Fruit fly (Drosophila melanogaster) whole organism, embryonic: ENCODE measurements around the gene m-cup.

Experiments
- Asciz ChIP-seq: fragments of 200-800 bp; sonication (Bioruptor generic); optimal IDR thresholded peaks from 2 replicates; lab custom pipeline; 2017; ENCODE audit warnings: missing biosample characterization, mild to moderate bottlenecking, missing genetic modification characterization, missing genetic modification reagents
- Atf3 ChIP-seq: fragments of 200-800 bp; sonication (Bioruptor generic); optimal IDR thresholded peaks from 3 replicates; lab custom pipeline; 2016; ENCODE audit warnings: missing biosample characterization, missing genetic modification characterization
- CG11560 ChIP-seq: fragments of 200-800 bp; sonication (Bioruptor generic); IDR thresholded peaks from 3 replicates; pipeline ENCODE4 v1.3.6; 2022; ENCODE audit warnings: missing biosample characterization, missing genetic modification characterization
- CG12299 ChIP-seq: fragments of 200-800 bp; sonication (Bioruptor generic); optimal IDR thresholded peaks from 2 replicates; lab custom pipeline; 2018; ENCODE audit warnings: missing biosample characterization, mild to moderate bottlenecking, missing genetic modification characterization
- CG15479 ChIP-seq: fragments of 200-800 bp; sonication (Bioruptor generic); optimal IDR thresholded peaks from 3 replicates; lab custom pipeline; 2019; ENCODE audit warnings: missing biosample characterization, mild to moderate bottlenecking, missing genetic modification characterization, moderate library complexity
- CG1602 ChIP-seq: fragments of 200-800 bp; sonication (Bioruptor generic); optimal IDR thresholded peaks from 3 replicates; lab custom pipeline; 2016; ENCODE audit warnings: missing biosample characterization, missing genetic modification characterization
- CG17568 ChIP-seq: fragments of 200-800 bp; sonication (Bioruptor generic); optimal IDR thresholded peaks from 2 replicates; lab custom pipeline; 2018; ENCODE audit warnings: missing biosample characterization, mild to moderate bottlenecking, missing genetic modification characterization, moderate library complexity
- CG18262 ChIP-seq: fragments of 200-800 bp; optimal IDR thresholded peaks from 3 replicates; lab custom pipeline; 2019; ENCODE audit warnings: missing biosample characterization, mild to moderate bottlenecking, missing genetic modification characterization, moderate library complexity
- CG30431 ChIP-seq: fragments of 200-800 bp; sonication (Bioruptor generic); optimal IDR thresholded peaks from 2 replicates; lab custom pipeline; 2017; ENCODE audit warnings: missing biosample characterization, missing genetic modification characterization
- CG33557 ChIP-seq: fragments of 200-800 bp; sonication (Bioruptor generic); optimal IDR thresholded peaks from 2 replicates; lab custom pipeline; 2019; ENCODE audit warnings: missing biosample characterization, mild to moderate bottlenecking, missing genetic modification characterization, moderate library complexity
- CG34376 ChIP-seq: fragments of 200-800 bp; sonication (Bioruptor generic); optimal IDR thresholded peaks from 2 replicates; lab custom pipeline; 2018; ENCODE audit warnings: missing biosample characterization, mild to moderate bottlenecking, missing genetic modification characterization
- CG4730 ChIP-seq: fragments of 200-800 bp; sonication (Bioruptor generic); IDR thresholded peaks from 2 replicates; pipeline ENCODE4 v1.3.6; 2022; ENCODE audit warnings: missing biosample characterization, missing genetic modification characterization
- CG8359 ChIP-seq: fragments of 200-800 bp; sonication (Bioruptor generic); optimal IDR thresholded peaks from 2 replicates; lab custom pipeline; 2017; ENCODE audit warnings: missing biosample characterization, mild to moderate bottlenecking, missing genetic modification characterization, borderline replicate concordance
- CG9727 ChIP-seq: fragments of 200-800 bp; sonication (Bioruptor generic); optimal IDR thresholded peaks from 3 replicates; lab custom pipeline; 2017; ENCODE audit warnings: missing biosample characterization, mild to moderate bottlenecking, missing genetic modification characterization
- CG9932 ChIP-seq: fragments of 200-800 bp; sonication (Bioruptor generic); IDR thresholded peaks from 2 replicates; pipeline ENCODE4 v1.3.6; 2022; ENCODE audit warnings: missing biosample characterization, missing genetic modification characterization
- CHES-1-like ChIP-seq: fragments of 200-800 bp; sonication (Bioruptor generic); optimal IDR thresholded peaks from 2 replicates; lab custom pipeline; 2016; ENCODE audit warnings: missing biosample characterization, missing genetic modification characterization
- D ChIP-seq, 2 experiments: fragments of 200-800 bp in 1 of 2; fragments of >200 bp in 1 of 2; sonication (Bioruptor generic) in 1 of 2; optimal IDR thresholded peaks; 2 replicates in 1 of 2; 3 replicates in 1 of 2; lab custom pipeline; 2017; ENCODE audit warnings: mild to moderate bottlenecking in 1 of 2, missing biosample characterization in 1 of 2, missing genetic modification characterization in 1 of 2, missing genetic modification reagents in 1 of 2
- Dfd ChIP-seq, 2 experiments: fragments of >200 bp; optimal IDR thresholded peaks; 2 replicates each; lab custom pipeline; 2017; ENCODE audit warnings: missing biosample characterization in 2 of 2, missing genetic modification characterization in 2 of 2
- GATAe ChIP-seq: fragments of 200-800 bp; sonication (Bioruptor generic); conservative IDR thresholded peaks from 2 replicates; pipeline ENCODE4 v1.3.6; 2022; ENCODE audit warnings: missing biosample characterization, missing genetic modification characterization
- Gsc ChIP-seq: fragments of 200-800 bp; sonication (Bioruptor generic); IDR thresholded peaks from 2 replicates; pipeline ENCODE4 v1.3.6; 2022; ENCODE audit warnings: missing biosample characterization, missing genetic modification characterization
- H15 ChIP-seq: fragments of 200-800 bp; sonication (Bioruptor generic); IDR thresholded peaks from 3 replicates; pipeline ENCODE4 v1.3.6; 2022; ENCODE audit warnings: missing biosample characterization, missing genetic modification characterization
- MTF-1 ChIP-seq: fragments of 200-800 bp; sonication (Bioruptor generic); optimal IDR thresholded peaks from 2 replicates; lab custom pipeline; 2018; ENCODE audit warnings: missing biosample characterization, mild to moderate bottlenecking, missing genetic modification characterization, borderline replicate concordance
- Mad ChIP-seq: fragments of 200-800 bp; sonication (Bioruptor generic); optimal IDR thresholded peaks from 2 replicates; lab custom pipeline; 2016; ENCODE audit warnings: missing biosample characterization, missing genetic modification characterization
- abd-A ChIP-seq: fragments of 200-800 bp; sonication (Bioruptor generic); optimal IDR thresholded peaks from 3 replicates; lab custom pipeline; 2019; ENCODE audit warnings: missing biosample characterization, mild to moderate bottlenecking, missing genetic modification characterization, moderate library complexity
- caup ChIP-seq: fragments of 200-800 bp; sonication (Bioruptor generic); optimal IDR thresholded peaks from 3 replicates; lab custom pipeline; 2017; ENCODE audit warnings: missing biosample characterization, mild to moderate bottlenecking, missing genetic modification characterization, moderate library complexity; ENCODE audit not compliant: severe bottlenecking
- cg ChIP-seq: fragments of 200-800 bp; sonication (Bioruptor generic); optimal IDR thresholded peaks from 3 replicates; lab custom pipeline; 2019; ENCODE audit warnings: missing biosample characterization, mild to moderate bottlenecking, missing genetic modification characterization, moderate library complexity
- chn ChIP-seq: fragments of 200-800 bp; sonication (Bioruptor generic); optimal IDR thresholded peaks from 2 replicates; lab custom pipeline; 2016; ENCODE audit warnings: missing biosample characterization, missing genetic modification characterization
- ci ChIP-seq: fragments of 200-800 bp; sonication (Bioruptor generic); IDR thresholded peaks from 3 replicates; pipeline ENCODE4 v1.3.6; 2022; ENCODE audit warnings: missing biosample characterization, missing genetic modification characterization
- crol ChIP-seq: fragments of 200-800 bp; sonication (Bioruptor generic); IDR thresholded peaks from 2 replicates; pipeline ENCODE4 v1.3.6; 2022; ENCODE audit warnings: missing biosample characterization, missing genetic modification characterization
- dpn ChIP-seq, 2 experiments: fragments of 200-800 bp; sonication (Bioruptor generic); optimal IDR thresholded peaks; 3 replicates each; lab custom pipeline; 2016; ENCODE audit warnings: missing biosample characterization in 2 of 2, missing genetic modification characterization in 2 of 2
- dysf ChIP-seq: fragments of 200-800 bp; sonication (Bioruptor generic); IDR thresholded peaks from 3 replicates; pipeline ENCODE4 v1.3.6; 2022; ENCODE audit warnings: missing biosample characterization, missing genetic modification characterization
- en ChIP-seq: fragments of 200-800 bp; sonication (Bioruptor generic); optimal IDR thresholded peaks from 2 replicates; lab custom pipeline; 2016; ENCODE audit warnings: missing biosample characterization, missing genetic modification characterization
- ewg ChIP-seq: fragments of 200-800 bp; sonication (Bioruptor generic); optimal IDR thresholded peaks from 3 replicates; lab custom pipeline; 2017; ENCODE audit warnings: mild to moderate bottlenecking, missing biosample characterization, missing genetic modification reagents, missing genetic modification characterization
- gcm2 ChIP-seq: fragments of 200-800 bp; sonication (Bioruptor generic); optimal IDR thresholded peaks from 2 replicates; lab custom pipeline; 2016; ENCODE audit warnings: missing biosample characterization, missing genetic modification characterization
- jigr1 ChIP-seq: fragments of 200-800 bp; sonication (Bioruptor generic); IDR thresholded peaks from 3 replicates; pipeline ENCODE4 v1.3.6; 2022; ENCODE audit warnings: missing biosample characterization, missing genetic modification characterization
- klu ChIP-seq: fragments of 200-800 bp; sonication (Bioruptor generic); IDR thresholded peaks from 2 replicates; pipeline ENCODE4 v1.3.6; 2022; ENCODE audit warnings: missing biosample characterization, missing genetic modification characterization
- lbe ChIP-seq: fragments of 200-800 bp; sonication (Bioruptor generic); optimal IDR thresholded peaks from 2 replicates; lab custom pipeline; 2016; ENCODE audit warnings: missing biosample characterization, mild to moderate bottlenecking, missing genetic modification characterization
- maf-S ChIP-seq: fragments of 200-800 bp; sonication (Bioruptor generic); optimal IDR thresholded peaks from 2 replicates; lab custom pipeline; 2016; ENCODE audit warnings: missing biosample characterization, missing genetic modification characterization
- mirr ChIP-seq: fragments of 200-800 bp; sonication (Bioruptor generic); optimal IDR thresholded peaks from 3 replicates; lab custom pipeline; 2018; ENCODE audit warnings: missing biosample characterization, mild to moderate bottlenecking, missing genetic modification characterization
- otp ChIP-seq: fragments of 200-800 bp; sonication (Bioruptor generic); IDR thresholded peaks from 3 replicates; pipeline ENCODE4, ENCODE4 v1.3.6; 2022; ENCODE audit warnings: missing biosample characterization, missing genetic modification characterization
- pfk ChIP-seq: fragments of 200-800 bp; sonication (Bioruptor generic); optimal IDR thresholded peaks from 2 replicates; lab custom pipeline; 2018; ENCODE audit warnings: missing biosample characterization, mild to moderate bottlenecking, missing genetic modification characterization, moderate library complexity
- pita ChIP-seq: fragments of 200-800 bp; sonication (Bioruptor generic); optimal IDR thresholded peaks from 2 replicates; lab custom pipeline; 2017; ENCODE audit warnings: missing biosample characterization, mild to moderate bottlenecking, missing genetic modification characterization
- repo ChIP-seq: fragments of 200-800 bp; sonication (Bioruptor generic); optimal IDR thresholded peaks from 2 replicates; lab custom pipeline; 2016; ENCODE audit warnings: missing biosample characterization, missing genetic modification characterization
- sc ChIP-seq, 3 experiments: fragments of >200 bp in 2 of 3; fragments of 200-800 bp in 1 of 3; sonication (Bioruptor generic) in 1 of 3; optimal IDR thresholded peaks; 2 replicates in 2 of 3; 3 replicates in 1 of 3; lab custom pipeline; 2017; ENCODE audit warnings: mild to moderate bottlenecking in 1 of 3, missing biosample characterization in 1 of 3, missing genetic modification characterization in 1 of 3, missing genetic modification reagents in 1 of 3
- sens-2 ChIP-seq: fragments of 200-800 bp; sonication (Bioruptor generic); IDR thresholded peaks from 2 replicates; pipeline ENCODE4 v1.3.6; 2022; ENCODE audit warnings: missing biosample characterization, missing genetic modification characterization
- seq ChIP-seq: fragments of 200-800 bp; sonication (Bioruptor generic); IDR thresholded peaks from 2 replicates; pipeline ENCODE4 v1.3.6; 2022; ENCODE audit warnings: missing biosample characterization, missing genetic modification characterization
- slbo ChIP-seq: fragments of 200-800 bp; sonication (Bioruptor generic); IDR thresholded peaks from 2 replicates; pipeline ENCODE4 v1.3.6; 2022; ENCODE audit warnings: missing biosample characterization, missing genetic modification characterization
- stc ChIP-seq: fragments of 200-800 bp; sonication (Bioruptor generic); IDR thresholded peaks from 2 replicates; pipeline ENCODE4 v1.3.6; 2022; ENCODE audit warnings: missing biosample characterization, missing genetic modification characterization
- tio ChIP-seq: fragments of 200-800 bp; sonication (Bioruptor generic); optimal IDR thresholded peaks from 2 replicates; lab custom pipeline; 2017; ENCODE audit warnings: missing biosample characterization, missing genetic modification characterization, inconsistent platforms
- trh ChIP-seq: fragments of 200-800 bp; sonication (Bioruptor generic); optimal IDR thresholded peaks from 2 replicates; lab custom pipeline; 2016; ENCODE audit warnings: missing biosample characterization, missing genetic modification characterization
- tup ChIP-seq: fragments of 200-800 bp; sonication (Bioruptor generic); optimal IDR thresholded peaks from 2 replicates; lab custom pipeline; 2016; ENCODE audit warnings: missing biosample characterization, mild to moderate bottlenecking, missing genetic modification characterization, moderate library complexity

Gene m-cup

dm6 chr3R:17115668-17116067, 33.5 kb downstream of the m-cup start (continued):
- TF ChIP-seq crol (GFP tag; lab: Robert Waterston, UW), result no peak
- peak; percentile 63 for TF ChIP-seq CG17568 (GFP tag; lab: Kevin White, UChicago)
- peak; percentile 51 for TF ChIP-seq caup
- TF ChIP-seq D (optimal IDR thresholded peaks at IDR 0.05; lab: Kevin White, UChicago), result no peak
- TF ChIP-seq D (GFP tag; optimal IDR thresholded peaks at IDR 0.05; lab: Kevin White, UChicago), result peak; percentile 1
- TF ChIP-seq mirr, result peak; percentile 52
- TF ChIP-seq trh (GFP tag; lab: Kevin White, UChicago), result no peak
- TF ChIP-seq CG4730, result no peak
- TF ChIP-seq GATAe (GFP tag; lab: Robert Waterston, UW), result no peak
- TF ChIP-seq gcm2 (GFP tag; lab: Kevin White, UChicago), result no peak
- TF ChIP-seq CG9727 (GFP tag; lab: Kevin White, UChicago), result peak; percentile 21
- no peak for TF ChIP-seq en (GFP tag; lab: Kevin White, UChicago)
- TF ChIP-seq MTF-1 (GFP tag; lab: Kevin White, UChicago), result peak; percentile 17
- peak; percentile 45 for TF ChIP-seq lbe (GFP tag; lab: Kevin White, UChicago)
- TF ChIP-seq pfk, result peak; percentile 35
- TF ChIP-seq CG34376 (GFP tag; lab: Kevin White, UChicago), result peak; percentile 43
- TF ChIP-seq CG12299, result no peak
- no peak for TF ChIP-seq Mad
- TF ChIP-seq CG30431 (GFP tag; lab: Kevin White, UChicago), result no peak
- no peak for TF ChIP-seq stc
- TF ChIP-seq CG1602 (GFP tag; lab: Kevin White, UChicago), result no peak
- no peak for TF ChIP-seq CG15479 (GFP tag; lab: Kevin White, UChicago)
- TF ChIP-seq repo, result no peak
- no peak for TF ChIP-seq seq
- TF ChIP-seq ci (GFP tag; lab: Robert Waterston, UW), result no peak
- TF ChIP-seq jigr1 (GFP tag; lab: Robert Waterston, UW), result no peak
- no peak for TF ChIP-seq Gsc (GFP tag; lab: Robert Waterston, UW)
- TF ChIP-seq Dfd (GFP tag; optimal IDR thresholded peaks at IDR 0.05; lab: Kevin White, UChicago), result no peak
- no peak for TF ChIP-seq tup (GFP tag; lab: Kevin White, UChicago)
- TF ChIP-seq dysf (GFP tag; lab: Robert Waterston, UW), result no peak
- TF ChIP-seq dpn (GFP tag; optimal IDR thresholded peaks at IDR 0.05; lab: Kevin White, UChicago), result no peak
- TF ChIP-seq tio (GFP tag; lab: Kevin White, UChicago), result no peak
- TF ChIP-seq CG8359, result no peak
- no peak for TF ChIP-seq cg (GFP tag; lab: Kevin White, UChicago)
- no peak for TF ChIP-seq sens-2
- no peak for TF ChIP-seq abd-A (tag; lab: Kevin White, UChicago)
- TF ChIP-seq pita (GFP tag; lab: Kevin White, UChicago), result no peak
- TF ChIP-seq CG18262 (tag; lab: Kevin White, UChicago), result no peak
- TF ChIP-seq H15 (GFP tag; lab: Robert Waterston, UW), result no peak
- no peak for TF ChIP-seq otp
- TF ChIP-seq klu (GFP tag; lab: Robert Waterston, UW), result no peak
- no peak for TF ChIP-seq slbo
- peak; percentile 50 for TF ChIP-seq Asciz (GFP tag; lab: Kevin White, UChicago)
- no peak for TF ChIP-seq CG11560 (tag; lab: Robert Waterston, UW)
- TF ChIP-seq sc (optimal IDR thresholded peaks at IDR 0.05; lab: Kevin White, UChicago), result no peak
- TF ChIP-seq sc (GFP tag; optimal IDR thresholded peaks at IDR 0.05; lab: Kevin White, UChicago), result no peak
- TF ChIP-seq ewg (GFP tag; lab: Kevin White, UChicago), result no peak
- TF ChIP-seq Atf3 (GFP tag; lab: Kevin White, UChicago), result no peak
- no peak for TF ChIP-seq maf-S
- TF ChIP-seq CG33557 (GFP tag; lab: Kevin White, UChicago), result peak; percentile 69
- TF ChIP-seq CG9932, result no peak
- TF ChIP-seq CHES-1-like, result no peak
- no peak for TF ChIP-seq chn
